Worm (Caenorhabditis elegans): ENCODE measurements around the gene F28F5.4.

- TF ChIP-seq bed-1 (GFP tag; IDR thresholded peaks at IDR 0.05) = no peak
- no peak for TF ChIP-seq him-1 (tag; optimal IDR thresholded peaks at IDR 0.05)
- TF ChIP-seq rec-8 (tag; optimal IDR thresholded peaks at IDR 0.05) = no peak
- TF ChIP-seq tbx-9 (tag; optimal IDR thresholded peaks at IDR 0.05; ENCODE audit: borderline replicate concordance) = no peak
- no peak for TF ChIP-seq F55B11.4 (tag; optimal IDR thresholded peaks at IDR 0.05; ENCODE audit: borderline replicate concordance, insufficient read depth)
- no peak for TF ChIP-seq mcd-1 (GFP tag; IDR thresholded peaks at IDR 0.05)
- TF ChIP-seq snpc-1.1 (tag; optimal IDR thresholded peaks at IDR 0.05; ENCODE audit: insufficient read depth) = no peak
- no peak for TF ChIP-seq ama-1 (optimal IDR thresholded peaks at IDR 0.05)
- no peak for TF ChIP-seq ama-1 (GFP tag; optimal IDR thresholded peaks at IDR 0.05)
- TF ChIP-seq snpc-4 (GFP tag; optimal IDR thresholded peaks at IDR 0.05) = no peak
- TF ChIP-seq snpc-4 (tag; optimal IDR thresholded peaks at IDR 0.05) = no peak
- TF ChIP-seq ztf-3 (GFP tag; optimal IDR thresholded peaks at IDR 0.05) = no peak
- no peak for TF ChIP-seq nhr-27 (tag; optimal IDR thresholded peaks at IDR 0.05)
- TF ChIP-seq T07F8.4 (tag; optimal IDR thresholded peaks at IDR 0.05) = no peak
- TF ChIP-seq zfh-2 (GFP tag; conservative IDR thresholded peaks at IDR 0.05) = no peak
- no peak for TF ChIP-seq attf-6 (GFP tag; IDR thresholded peaks at IDR 0.05)
These were observed 39.9 kb upstream of the F28F5.4 start, which contains the start of gene zak-1 for ce11 chrIII:6856709-6857108.

All from whole organism, young adult.